Worm (Caenorhabditis elegans) whole organism, young adult: ENCODE data around the gene sid-5.
"Not testable (repeated sequence)": the region's sequence is repeated elsewhere in the genome, so short reads cannot be mapped to it uniquely, and the experiment has no call there.

Experiments
- B0035.1 ChIP-seq: sonication (generic microtip); optimal IDR thresholded peaks from 2 replicates; lab custom pipeline; 2016; ENCODE audit warnings: missing genetic modification characterization, mild to moderate bottlenecking, missing compliant biosample characterization, missing genotype, missing genetic modification reagents
- C17E4.6 ChIP-seq: fragments of 200-800 bp; sonication (Bioruptor generic); IDR thresholded peaks from 2 replicates; pipeline ENCODE4 v1.3.6; 2022; ENCODE audit warnings: missing genetic modification reagents, missing genetic modification characterization, missing compliant biosample characterization
- F33H1.4 ChIP-seq: fragments of 200-800 bp; sonication (Bioruptor generic); IDR thresholded peaks from 2 replicates; pipeline ENCODE4 v1.3.6; 2022; ENCODE audit warnings: missing genetic modification reagents, missing genetic modification characterization, missing compliant biosample characterization
- F37B4.10 ChIP-seq: fragments of 200-800 bp; sonication (Bioruptor generic); IDR thresholded peaks from 2 replicates; pipeline ENCODE4 v1.3.6; 2022; ENCODE audit warnings: missing genetic modification characterization, missing compliant biosample characterization
- K12H6.12 ChIP-seq: fragments of 200-800 bp; sonication (Bioruptor generic); optimal IDR thresholded peaks from 2 replicates; lab custom pipeline; 2018; ENCODE audit warnings: mild to moderate bottlenecking, missing genetic modification characterization, missing compliant biosample characterization
- T26A5.8 ChIP-seq: sonication (generic microtip); optimal IDR thresholded peaks from 2 replicates; lab custom pipeline; 2016; ENCODE audit warnings: missing genetic modification characterization, missing compliant biosample characterization
- aptf-2 ChIP-seq: fragments of 200-800 bp; sonication (Bioruptor generic); conservative IDR thresholded peaks from 2 replicates; pipeline ENCODE4 v1.3.6; 2022; ENCODE audit warnings: missing genetic modification reagents, missing genetic modification characterization, missing compliant biosample characterization
- aptf-3 ChIP-seq: fragments of 200-800 bp; sonication (Bioruptor generic); IDR thresholded peaks from 2 replicates; pipeline ENCODE4 v1.3.6; 2022; ENCODE audit warnings: missing genetic modification characterization, missing compliant biosample characterization
- atf-7 ChIP-seq: sonication (generic microtip); optimal IDR thresholded peaks from 2 replicates; lab custom pipeline; 2017; ENCODE audit warnings: mild to moderate bottlenecking, missing genetic modification characterization, missing compliant biosample characterization
- ceh-58 ChIP-seq: fragments of 200-800 bp; sonication (Bioruptor generic); IDR thresholded peaks from 2 replicates; pipeline ENCODE4 v1.3.6; 2022; ENCODE audit warnings: missing genetic modification characterization, missing compliant biosample characterization
- dpl-1 ChIP-seq: fragments of 150-350 bp; optimal IDR thresholded peaks from 2 replicates; lab custom pipeline; 2014; ENCODE audit warnings: missing biosample characterization, missing genetic modification reagents, missing genetic modification characterization
- egrh-3 ChIP-seq: fragments of 200-800 bp; sonication (Bioruptor generic); IDR thresholded peaks from 2 replicates; pipeline ENCODE4 v1.3.6; 2022; ENCODE audit warnings: missing genetic modification reagents, missing genetic modification characterization, missing compliant biosample characterization
- fkh-3 ChIP-seq: sonication (generic microtip); optimal IDR thresholded peaks from 2 replicates; lab custom pipeline; 2016; ENCODE audit warnings: mild to moderate bottlenecking, missing genetic modification characterization, missing compliant biosample characterization
- hlh-12 ChIP-seq: sonication (generic microtip); optimal IDR thresholded peaks from 2 replicates; lab custom pipeline; 2016; ENCODE audit warnings: missing genetic modification characterization, missing compliant biosample characterization
- hmg-1.2 ChIP-seq: fragments of 200-800 bp; sonication (Bioruptor generic); IDR thresholded peaks from 2 replicates; pipeline ENCODE4 v1.3.6; 2022; ENCODE audit warnings: missing genetic modification reagents, missing genetic modification characterization, missing compliant biosample characterization
- hmg-20 ChIP-seq: fragments of 200-800 bp; sonication (Bioruptor generic); IDR thresholded peaks from 2 replicates; pipeline ENCODE4 v1.3.6; 2022; ENCODE audit warnings: missing genetic modification reagents, missing genetic modification characterization, missing compliant biosample characterization
- lin-26 ChIP-seq: fragments of 200-800 bp; sonication (Bioruptor generic); IDR thresholded peaks from 2 replicates; pipeline ENCODE4 v1.3.6; 2022; ENCODE audit warnings: missing genetic modification reagents, missing genetic modification characterization, missing compliant biosample characterization
- lin-54 ChIP-seq: fragments of 200-800 bp; sonication (Bioruptor generic); optimal IDR thresholded peaks from 2 replicates; lab custom pipeline; 2018; ENCODE audit warnings: mild to moderate bottlenecking, missing genetic modification characterization, missing compliant biosample characterization
- lsl-1 ChIP-seq: fragments of 200-800 bp; sonication (Bioruptor generic); optimal IDR thresholded peaks from 2 replicates; lab custom pipeline; 2018; ENCODE audit warnings: mild to moderate bottlenecking, missing genetic modification characterization, moderate library complexity, missing compliant biosample characterization
- madf-10 ChIP-seq: sonication (generic microtip); optimal IDR thresholded peaks from 2 replicates; lab custom pipeline; 2016; ENCODE audit warnings: mild to moderate bottlenecking, missing genetic modification characterization, missing compliant biosample characterization
- nfya-1 ChIP-seq: sonication (generic microtip); optimal IDR thresholded peaks from 2 replicates; lab custom pipeline; 2017; ENCODE audit warnings: antibody characterized with exemption, missing compliant biosample characterization, missing genetic modification characterization, borderline replicate concordance; ENCODE audit not compliant: insufficient read depth
- nfyb-1 ChIP-seq: fragments of 200-800 bp; sonication (Bioruptor generic); IDR thresholded peaks from 2 replicates; pipeline ENCODE4 v1.3.6; 2022; ENCODE audit warnings: missing genetic modification reagents, missing genetic modification characterization, missing compliant biosample characterization
- nhr-120 ChIP-seq: fragments of 200-800 bp; sonication (Bioruptor generic); IDR thresholded peaks from 2 replicates; pipeline ENCODE4 v1.3.6; 2022; ENCODE audit warnings: missing genetic modification characterization, missing compliant biosample characterization
- nhr-80 ChIP-seq: sonication (generic microtip); optimal IDR thresholded peaks from 2 replicates; lab custom pipeline; 2016; ENCODE audit warnings: missing genetic modification characterization, missing compliant biosample characterization
- pbrm-1 ChIP-seq: fragments of 200-800 bp; sonication (Bioruptor generic); IDR thresholded peaks from 2 replicates; pipeline ENCODE4 v1.3.6; 2022; ENCODE audit warnings: missing genetic modification reagents, missing genetic modification characterization, missing compliant biosample characterization
- rcor-1 ChIP-seq: fragments of 200-800 bp; sonication (Bioruptor generic); IDR thresholded peaks from 2 replicates; pipeline ENCODE4 v1.3.6; 2022; ENCODE audit warnings: missing genetic modification reagents, missing genetic modification characterization, missing compliant biosample characterization
- sea-2 ChIP-seq: fragments of 200-800 bp; sonication (Bioruptor generic); IDR thresholded peaks from 2 replicates; pipeline ENCODE4 v1.3.6; 2022; ENCODE audit warnings: missing genetic modification characterization, missing compliant biosample characterization
- snpc-1.1 ChIP-seq: sonication (generic microtip); optimal IDR thresholded peaks from 2 replicates; lab custom pipeline; 2017; ENCODE audit warnings: missing genetic modification characterization, mild to moderate bottlenecking, missing compliant biosample characterization, antibody characterized with exemption, moderate library complexity, missing genotype, missing genetic modification reagents; ENCODE audit not compliant: insufficient read depth
- snpc-1.3 ChIP-seq: sonication (generic microtip); optimal IDR thresholded peaks from 2 replicates; lab custom pipeline; 2017; ENCODE audit warnings: missing genetic modification characterization, mild to moderate bottlenecking, missing compliant biosample characterization, antibody characterized with exemption, moderate library complexity, missing genotype, missing genetic modification reagents; ENCODE audit not compliant: insufficient read depth
- somi-1 ChIP-seq: fragments of 200-800 bp; sonication (Bioruptor generic); optimal IDR thresholded peaks from 2 replicates; lab custom pipeline; 2018; ENCODE audit warnings: mild to moderate bottlenecking, missing genetic modification characterization, missing compliant biosample characterization
- unc-130 ChIP-seq: sonication (generic microtip); optimal IDR thresholded peaks from 2 replicates; lab custom pipeline; 2016; ENCODE audit warnings: missing genetic modification reagents, missing genetic modification characterization, missing compliant biosample characterization
- zfh-2 ChIP-seq: fragments of 200-800 bp; sonication (Bioruptor generic); conservative IDR thresholded peaks from 2 replicates; pipeline ENCODE4 v1.3.6; 2022; ENCODE audit warnings: missing genetic modification reagents, missing genetic modification characterization, missing compliant biosample characterization
- ztf-25 ChIP-seq: fragments of 200-800 bp; sonication (Bioruptor generic); IDR thresholded peaks from 2 replicates; pipeline ENCODE4 v1.3.6; 2022; ENCODE audit warnings: missing genetic modification reagents, missing genetic modification characterization, missing compliant biosample characterization
- ztf-28 ChIP-seq: fragments of 200-800 bp; sonication (Bioruptor generic); IDR thresholded peaks from 2 replicates; pipeline ENCODE4 v1.3.6; 2022; ENCODE audit warnings: missing genetic modification reagents, missing genetic modification characterization, missing compliant biosample characterization

Gene sid-5

ce11 chrX:6875273-6875672 is 29.2 kb upstream of the sid-5 start:
- TF ChIP-seq unc-130 (GFP tag; lab: Kevin White, UChicago) (no peak), lsl-1 (GFP tag; lab: Kevin White, UChicago) (no peak), snpc-1.1 (no peak), pbrm-1 (no peak), hlh-12 (tag; lab: Kevin White, UChicago) (no peak), atf-7 (tag; lab: Kevin White, UChicago) (no peak), T26A5.8 (tag; lab: Kevin White, UChicago) (no peak), aptf-3 (GFP tag; lab: Robert Waterston, UW) (no peak), nfyb-1 (GFP tag; lab: Robert Waterston, UW) (0 out of 2 replicates have a peak, but pooled peaks have one; percentile 31), F33H1.4 (no peak), K12H6.12 (tag; lab: Kevin White, UChicago) (no peak), hmg-20 (GFP tag; lab: Robert Waterston, UW) (no peak), nhr-120 (GFP tag; lab: Robert Waterston, UW) (no peak), hmg-1.2 (GFP tag; lab: Robert Waterston, UW) (no peak), egrh-3 (GFP tag; lab: Robert Waterston, UW) (peak; percentile 24; the same call in 1 of the 2 replicates), nfya-1 (tag; lab: Kevin White, UChicago) (no peak), aptf-2 (no peak), lin-54 (GFP tag; lab: Kevin White, UChicago) (no peak), zfh-2 (peak; percentile 63)

ce11 chrX:6877436-6877835 is 27.1 kb upstream of the sid-5 start, which contains the start of gene col-173:
Gene col-173, minus strand, starts transcription at chrX:6877536.
- TF ChIP-seq lin-54 (GFP tag; lab: Kevin White, UChicago) = no peak
- TF ChIP-seq somi-1 (GFP tag; lab: Kevin White, UChicago) = no peak
- no peak for TF ChIP-seq rcor-1 (GFP tag; lab: Robert Waterston, UW)
- no peak for TF ChIP-seq F33H1.4
- no peak for TF ChIP-seq ceh-58 (GFP tag; lab: Robert Waterston, UW)
- TF ChIP-seq snpc-1.3 (tag; lab: Kevin White, UChicago) = no peak
- TF ChIP-seq dpl-1 = no peak

- not testable (repeated sequence) for TF ChIP-seq C17E4.6 (GFP tag; lab: Robert Waterston, UW); ztf-25; madf-10
These were observed 22.7 kb upstream of the sid-5 start, which contains the start of gene F41C6.6 for ce11 chrX:6881795-6882194. Gene F41C6.6, minus strand, starts transcription at chrX:6881895.

ce11 chrX:6884439-6884838 is 20.1 kb upstream of the sid-5 start:
- TF ChIP-seq ztf-28 (GFP tag; lab: Robert Waterston, UW) (no peak), F37B4.10 (GFP tag; lab: Robert Waterston, UW) (no peak), lin-26 (GFP tag; lab: Robert Waterston, UW) (no peak), B0035.1 (tag; lab: Kevin White, UChicago) (no peak), fkh-3 (tag; lab: Kevin White, UChicago) (no peak), F33H1.4 (no peak)

- TF ChIP-seq sea-2 (GFP tag; lab: Robert Waterston, UW) (no peak), nhr-80 (tag; lab: Kevin White, UChicago) (peak; percentile 40)
These were observed 19.2 kb upstream of the sid-5 start, which contains the start of gene F41C6.7 for ce11 chrX:6885227-6885853. Gene F41C6.7, minus strand, starts transcription at chrX:6885277.
